Worm (Caenorhabditis elegans): ENCODE results near the gene fbxb-30.

DNA sequence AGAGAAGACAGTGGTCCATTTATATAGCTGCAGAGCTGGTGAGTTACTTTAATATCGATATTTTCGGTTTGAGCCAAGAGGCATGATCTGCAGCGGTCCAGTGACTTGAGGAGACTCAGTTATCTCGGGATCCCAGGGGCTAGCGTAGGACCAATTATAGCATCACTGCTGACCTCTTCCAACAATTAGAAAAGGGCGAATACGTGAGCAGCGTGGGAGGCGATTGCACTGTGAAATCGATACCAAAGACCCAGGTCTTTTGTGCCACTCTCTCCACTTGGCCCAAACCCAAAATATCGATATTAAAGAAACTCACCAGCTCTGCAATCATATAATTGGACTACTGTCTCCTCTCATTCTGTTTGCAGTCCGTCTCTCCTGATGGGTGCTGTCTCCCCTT, 48.6 kb upstream of the fbxb-30 start, which contains the start of gene fbxb-40:
- TF ChIP-seq mep-1 (tag; optimal IDR thresholded peaks at IDR 0.05) (no peak), nhr-237 (tag; optimal IDR thresholded peaks at IDR 0.05) (no peak), nhr-28 (tag; optimal IDR thresholded peaks at IDR 0.05) (no peak), zip-8 (tag; optimal IDR thresholded peaks at IDR 0.05) (no peak), snpc-4 (tag; optimal IDR thresholded peaks at IDR 0.05) (no peak), mab-5 (tag; optimal IDR thresholded peaks at IDR 0.05) (no peak), unc-62 (GFP tag; optimal IDR thresholded peaks at IDR 0.05) (no peak), sptf-1 (tag; optimal IDR thresholded peaks at IDR 0.05) (no peak)

Data from whole organism, mixed stage, embryonic.